Worm (Caenorhabditis elegans) whole organism, early embryonic: ENCODE measurements around the gene tbcc-1.

Experiments used
- B0310.2 ChIP-seq: sonication (generic microtip); optimal IDR thresholded peaks from 2 replicates; lab custom pipeline; 2016; ENCODE audit warnings: mild to moderate bottlenecking, missing genetic modification characterization, missing compliant biosample characterization
- F13C5.2 ChIP-seq: sonication (generic microtip); optimal IDR thresholded peaks from 2 replicates; lab custom pipeline; 2017; ENCODE audit warnings: mild to moderate bottlenecking, missing genetic modification characterization, inconsistent platforms, missing compliant biosample characterization
- aly-1 ChIP-seq: sonication (generic microtip); optimal IDR thresholded peaks from 2 replicates; lab custom pipeline; 2016; ENCODE audit warnings: missing genetic modification characterization, missing compliant biosample characterization
- ama-1 ChIP-seq: fragments of 150-350 bp; optimal IDR thresholded peaks from 2 replicates; lab custom pipeline; 2014
- ceh-13 ChIP-seq: fragments of 200-800 bp; sonication (Bioruptor generic); optimal IDR thresholded peaks from 2 replicates; lab custom pipeline; 2018; ENCODE audit warnings: mild to moderate bottlenecking, missing genetic modification characterization, missing compliant biosample characterization
- ceh-36 ChIP-seq: sonication (generic microtip); optimal IDR thresholded peaks from 2 replicates; lab custom pipeline; 2016; ENCODE audit warnings: missing genetic modification characterization, inconsistent platforms, missing compliant biosample characterization
- ets-7 ChIP-seq: sonication (generic microtip); optimal IDR thresholded peaks from 2 replicates; lab custom pipeline; 2016; ENCODE audit warnings: missing genotype, missing genetic modification characterization, missing compliant biosample characterization
- flt-1 ChIP-seq: fragments of 200-800 bp; sonication (Bioruptor generic); IDR thresholded peaks from 2 replicates; pipeline ENCODE4 v1.3.6; 2022; ENCODE audit warnings: missing genetic modification characterization, missing compliant biosample characterization
- hmbx-1 ChIP-seq: sonication (generic microtip); optimal IDR thresholded peaks from 2 replicates; lab custom pipeline; 2016; ENCODE audit warnings: mild to moderate bottlenecking, missing genetic modification characterization, missing compliant biosample characterization
- hmg-4 ChIP-seq: fragments of 200-800 bp; sonication (Bioruptor generic); optimal IDR thresholded peaks from 2 replicates; lab custom pipeline; 2018; ENCODE audit warnings: mild to moderate bottlenecking, missing genetic modification characterization, missing compliant biosample characterization
- hnd-1 ChIP-seq: sonication (generic microtip); optimal IDR thresholded peaks from 2 replicates; lab custom pipeline; 2016; ENCODE audit warnings: missing genetic modification characterization, missing compliant biosample characterization
- pes-1 ChIP-seq: fragments of 200-800 bp; sonication (Bioruptor generic); IDR thresholded peaks from 2 replicates; pipeline ENCODE4 v1.3.6; 2022; ENCODE audit warnings: missing genetic modification reagents, missing genetic modification characterization, missing compliant biosample characterization
- scrt-1 ChIP-seq: fragments of 200-800 bp; sonication (Bioruptor generic); IDR thresholded peaks from 2 replicates; pipeline ENCODE4 v1.3.6; 2022; ENCODE audit warnings: missing genetic modification characterization, missing compliant biosample characterization
- sea-1 ChIP-seq: fragments of 200-800 bp; sonication (Bioruptor generic); conservative IDR thresholded peaks from 2 replicates; pipeline ENCODE4 v1.3.6; 2022; ENCODE audit warnings: missing genetic modification characterization, missing compliant biosample characterization
- tbx-11 ChIP-seq: fragments of 200-800 bp; sonication (Bioruptor generic); IDR thresholded peaks from 2 replicates; pipeline ENCODE4 v1.3.6; 2022; ENCODE audit warnings: missing genetic modification characterization, missing compliant biosample characterization
- tbx-37 ChIP-seq: fragments of 200-800 bp; sonication (Bioruptor generic); conservative IDR thresholded peaks from 2 replicates; pipeline ENCODE4 v1.3.6; 2022; ENCODE audit warnings: missing genetic modification reagents, missing genetic modification characterization, missing compliant biosample characterization
- tra-4 ChIP-seq: sonication (generic microtip); optimal IDR thresholded peaks from 2 replicates; lab custom pipeline; 2017; ENCODE audit warnings: missing genetic modification characterization, missing compliant biosample characterization

Gene tbcc-1

DNA sequence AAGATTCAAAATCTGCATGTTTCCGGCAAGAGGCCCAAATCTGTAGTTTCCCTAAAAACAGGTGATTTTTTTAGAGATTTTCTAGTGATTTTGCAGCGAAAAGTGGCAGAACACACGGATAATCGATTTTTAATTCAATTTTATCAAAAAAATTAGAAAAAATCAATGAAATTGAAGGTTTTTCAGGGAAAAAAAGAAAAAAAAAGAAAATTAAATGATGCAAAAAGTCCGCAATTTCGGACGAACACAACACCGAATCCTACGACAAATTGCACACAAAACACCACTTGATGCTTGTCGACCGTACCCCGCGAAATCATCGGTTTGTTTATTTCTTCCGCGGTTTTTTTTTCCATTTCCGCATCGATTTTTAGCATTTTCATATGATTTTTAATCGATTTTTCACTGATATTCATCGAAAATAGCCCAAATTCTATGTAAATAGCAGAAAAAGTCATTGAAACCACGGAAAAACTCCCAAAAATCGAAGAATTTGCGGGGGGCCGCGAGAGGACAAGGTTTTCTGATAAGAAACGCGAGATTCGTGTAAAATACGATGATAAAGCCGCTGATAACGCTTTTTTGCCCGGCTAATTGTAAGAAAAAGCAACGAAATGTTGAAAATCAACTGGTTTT lies 26.8 kb downstream of the tbcc-1 start, which contains the start of gene tufm-1:
TSS of gene tufm-1 (minus strand) at position 51 of the 636 bp plus-strand sequence.
- TF ChIP-seq scrt-1 (GFP tag; lab: Robert Waterston, UW): no peak
- TF ChIP-seq F13C5.2 (tag; lab: Kevin White, UChicago): no peak
- no peak for TF ChIP-seq sea-1
- TF ChIP-seq B0310.2 (tag; lab: Kevin White, UChicago): no peak

DNA sequence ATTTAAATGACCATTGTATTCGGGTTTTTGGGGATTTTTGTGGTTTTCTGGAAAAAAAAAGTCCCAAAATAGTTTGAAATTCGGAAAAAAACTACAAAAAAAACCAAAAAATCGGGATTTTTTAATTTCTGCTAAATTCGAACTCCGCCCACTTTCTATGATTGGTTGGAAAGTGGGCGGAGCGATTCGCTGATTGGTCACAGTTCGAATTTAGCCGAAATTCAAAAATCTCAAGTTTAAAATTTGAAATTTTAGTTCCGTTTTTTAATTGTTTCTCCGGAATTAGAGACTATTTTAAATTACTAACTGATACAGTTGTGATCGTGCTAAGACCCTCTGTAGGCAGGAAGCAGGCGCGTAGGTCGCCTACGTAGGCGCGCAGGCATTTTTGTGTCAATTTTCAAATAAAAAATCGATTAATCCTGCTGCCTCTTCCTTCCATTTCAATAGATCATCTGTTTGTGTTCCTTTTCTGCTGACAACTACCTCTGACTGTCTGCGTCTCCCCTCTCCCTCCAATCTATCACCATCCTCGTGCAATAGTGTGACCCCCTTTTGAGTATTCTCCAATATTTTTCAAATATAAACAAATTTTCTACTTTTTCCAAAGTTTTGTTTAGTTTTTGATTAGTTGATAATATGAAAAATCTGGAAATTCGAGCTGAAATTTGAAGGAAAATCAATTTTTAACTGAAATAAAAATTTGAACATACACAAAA lies 28.1 kb downstream of the tbcc-1 start:
- TF ChIP-seq hmbx-1 (no peak), tbx-11 (GFP tag; lab: Robert Waterston, UW) (no peak), ets-7 (tag; lab: Kevin White, UChicago) (no peak), flt-1 (GFP tag; lab: Robert Waterston, UW) (no peak), pes-1 (GFP tag; lab: Robert Waterston, UW) (no peak), hnd-1 (no peak), ceh-36 (tag; lab: Kevin White, UChicago) (no peak), F13C5.2 (tag; lab: Kevin White, UChicago) (no peak), sea-1 (no peak), ceh-13 (no peak), hmg-4 (GFP tag; lab: Kevin White, UChicago) (no peak), B0310.2 (tag; lab: Kevin White, UChicago) (no peak), ama-1 (lab: Kevin White, UChicago) (no peak), aly-1 (tag; lab: Kevin White, UChicago) (no peak), tbx-37 (GFP tag; lab: Robert Waterston, UW) (no peak), tra-4 (tag; lab: Kevin White, UChicago) (no peak), scrt-1 (GFP tag; lab: Robert Waterston, UW) (no peak)

DNA sequence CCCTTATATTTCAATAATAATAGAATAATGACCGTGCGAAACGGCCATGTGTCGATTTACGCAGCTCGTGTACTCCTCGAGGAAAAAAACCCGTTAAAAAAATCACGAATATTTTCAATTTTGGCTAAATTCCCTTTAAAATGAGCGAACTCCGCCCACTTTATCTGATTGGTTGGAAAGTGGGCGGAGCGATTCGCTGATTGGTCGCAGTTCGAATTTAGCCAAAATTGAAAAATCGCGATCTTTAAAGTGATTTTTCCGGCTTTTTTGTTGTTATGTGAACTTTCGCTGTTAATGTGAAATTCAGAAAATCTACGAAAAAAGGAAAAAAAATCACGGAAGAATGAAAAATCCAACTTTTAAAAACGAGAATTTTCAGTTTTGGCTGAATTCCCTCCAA lies 29.6 kb downstream of the tbcc-1 start:
- TF ChIP-seq sea-1: no peak
- TF ChIP-seq aly-1 (tag; lab: Kevin White, UChicago): no peak
- no peak for TF ChIP-seq B0310.2 (tag; lab: Kevin White, UChicago)
- TF ChIP-seq hmg-4 (GFP tag; lab: Kevin White, UChicago): no peak
- TF ChIP-seq ama-1 (lab: Kevin White, UChicago): no peak
- TF ChIP-seq ets-7 (tag; lab: Kevin White, UChicago): no peak
- no peak for TF ChIP-seq scrt-1 (GFP tag; lab: Robert Waterston, UW)
- TF ChIP-seq pes-1 (GFP tag; lab: Robert Waterston, UW): no peak
- no peak for TF ChIP-seq hnd-1
- TF ChIP-seq tra-4 (tag; lab: Kevin White, UChicago): no peak
- no peak for TF ChIP-seq ceh-13
- TF ChIP-seq F13C5.2 (tag; lab: Kevin White, UChicago): no peak
- no peak for TF ChIP-seq hmbx-1
- TF ChIP-seq tbx-37 (GFP tag; lab: Robert Waterston, UW): no peak
- TF ChIP-seq flt-1 (GFP tag; lab: Robert Waterston, UW): no peak
- TF ChIP-seq ceh-36 (tag; lab: Kevin White, UChicago): no peak
- TF ChIP-seq tbx-11 (GFP tag; lab: Robert Waterston, UW): no peak

DNA sequence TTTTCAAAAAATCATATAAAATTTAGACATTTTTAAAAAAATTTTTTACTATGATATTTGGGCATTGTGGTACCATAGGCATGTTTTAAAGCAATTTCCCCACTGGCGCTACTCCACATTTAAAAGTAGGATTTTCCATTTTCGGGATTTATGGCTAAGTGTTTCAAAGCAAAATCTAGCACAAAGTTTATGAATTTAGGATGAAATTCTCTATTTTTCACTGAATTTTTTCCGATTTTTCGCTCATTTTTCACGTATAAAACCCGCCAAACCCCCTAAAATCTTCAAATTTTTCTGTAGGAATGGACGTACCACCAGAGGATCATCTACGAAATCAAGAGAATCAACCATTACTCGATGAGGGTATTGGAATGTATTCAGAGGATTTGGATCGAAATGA lies 30.7 kb downstream of the tbcc-1 start, which contains the start of gene pipp-4P:
TSS of gene pipp-4P (plus strand) at position 301 of the 400 bp plus-strand sequence.
- TF ChIP-seq B0310.2 (tag; lab: Kevin White, UChicago): no peak
- TF ChIP-seq pes-1 (GFP tag; lab: Robert Waterston, UW): no peak
- no peak for TF ChIP-seq F13C5.2 (tag; lab: Kevin White, UChicago)
- no peak for TF ChIP-seq scrt-1 (GFP tag; lab: Robert Waterston, UW)
- no peak for TF ChIP-seq ama-1 (lab: Kevin White, UChicago)
- no peak for TF ChIP-seq ceh-13
- TF ChIP-seq ceh-36 (tag; lab: Kevin White, UChicago): no peak
- no peak for TF ChIP-seq hmg-4 (GFP tag; lab: Kevin White, UChicago)
- TF ChIP-seq ets-7 (tag; lab: Kevin White, UChicago): no peak
- TF ChIP-seq tra-4 (tag; lab: Kevin White, UChicago): no peak
- no peak for TF ChIP-seq tbx-11 (GFP tag; lab: Robert Waterston, UW)
- TF ChIP-seq hnd-1: no peak
- TF ChIP-seq tbx-37 (GFP tag; lab: Robert Waterston, UW): no peak
- no peak for TF ChIP-seq flt-1 (GFP tag; lab: Robert Waterston, UW)
- no peak for TF ChIP-seq aly-1 (tag; lab: Kevin White, UChicago)
- TF ChIP-seq sea-1: no peak
- no peak for TF ChIP-seq hmbx-1

DNA sequence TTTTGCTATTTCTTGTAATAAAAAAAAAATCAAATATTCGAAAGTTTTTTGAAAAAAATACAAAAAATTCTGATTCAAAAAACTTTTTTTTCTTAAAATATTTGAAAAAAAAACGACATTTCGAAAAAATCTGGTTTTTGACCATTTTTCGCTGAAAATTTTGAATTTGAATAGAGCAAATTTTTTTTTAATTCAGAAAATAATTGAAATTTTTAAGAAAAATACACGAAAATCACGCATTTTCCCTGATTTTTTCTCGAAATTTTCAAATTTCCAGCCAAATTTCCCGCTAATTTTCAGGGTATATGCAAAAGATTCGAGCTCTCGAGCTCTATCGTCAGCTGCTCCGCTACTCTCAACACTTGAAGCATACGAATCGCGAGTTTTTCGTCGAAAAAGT lies 38.5 kb downstream of the tbcc-1 start, which contains the start of gene Y71H2AM.1:
TSS of gene Y71H2AM.1 (plus strand) at position 301 of the 400 bp plus-strand sequence.
- TF ChIP-seq pes-1 (GFP tag; lab: Robert Waterston, UW) (no peak), F13C5.2 (tag; lab: Kevin White, UChicago) (no peak), sea-1 (no peak), flt-1 (GFP tag; lab: Robert Waterston, UW) (no peak), ceh-36 (tag; lab: Kevin White, UChicago) (no peak), hmg-4 (GFP tag; lab: Kevin White, UChicago) (no peak), B0310.2 (tag; lab: Kevin White, UChicago) (no peak), hmbx-1 (no peak), aly-1 (tag; lab: Kevin White, UChicago) (no peak), scrt-1 (GFP tag; lab: Robert Waterston, UW) (no peak)

DNA sequence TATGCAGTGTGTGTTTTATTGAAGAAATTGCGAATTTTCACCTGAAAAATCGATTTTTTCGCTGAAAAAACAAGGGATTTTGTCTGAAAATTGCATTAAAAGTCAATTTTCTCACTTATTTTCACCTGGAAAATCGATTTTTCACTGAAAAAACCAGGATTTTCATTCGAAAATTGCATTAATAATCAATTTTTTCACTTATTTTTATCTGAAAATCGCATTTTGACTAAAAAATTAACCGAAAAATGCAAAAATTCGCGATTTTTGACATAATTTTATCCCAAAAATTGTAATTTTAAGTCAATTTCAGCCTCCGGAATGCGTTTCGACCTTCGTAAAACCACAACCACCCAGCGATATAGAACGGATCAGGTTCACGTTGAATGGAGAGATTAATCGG lies 44.2 kb downstream of the tbcc-1 start, which contains the start of gene Y71H2AM.29:
TSS of gene Y71H2AM.29 (plus strand) at position 301 of the 400 bp plus-strand sequence.
- TF ChIP-seq hnd-1 (no peak), hmbx-1 (no peak), pes-1 (GFP tag; lab: Robert Waterston, UW) (no peak), tra-4 (tag; lab: Kevin White, UChicago) (no peak), ceh-13 (no peak), F13C5.2 (tag; lab: Kevin White, UChicago) (no peak), ceh-36 (tag; lab: Kevin White, UChicago) (no peak), hmg-4 (GFP tag; lab: Kevin White, UChicago) (no peak), sea-1 (no peak), ama-1 (lab: Kevin White, UChicago) (no peak)
